Worm (Caenorhabditis elegans) whole organism, L4/young adult: ENCODE data around the gene cln-3.1.

Source experiments
- W03F9.2 ChIP-seq: fragments of 150-350 bp; optimal IDR thresholded peaks from 2 replicates; lab custom pipeline; 2014; ENCODE audit warnings: missing biosample characterization, missing genetic modification characterization
- dao-5 ChIP-seq: sonication (generic microtip); optimal IDR thresholded peaks from 2 replicates; lab custom pipeline; 2016; ENCODE audit warnings: missing genotype, missing genetic modification characterization, moderate library complexity, missing compliant biosample characterization

ce11 chrV:11241580-11241979 lies 23.9 kb downstream of the cln-3.1 start, which contains the start of gene pgap-1:
- TF ChIP-seq dao-5 (tag; lab: Kevin White, UChicago) (no peak), W03F9.2 (tag; lab: Kevin White, UChicago) (no peak)
